Worm (Caenorhabditis elegans): ENCODE measurements around the gene Y49F6B.6.

- TF ChIP-seq ref-1 (GFP tag; conservative IDR thresholded peaks at IDR 0.05) (no peak), med-1 (GFP tag; optimal IDR thresholded peaks at IDR 0.05; ENCODE audit: insufficient read depth) (no peak), tab-1 (GFP tag; IDR thresholded peaks at IDR 0.05) (no peak), klf-2 (GFP tag; conservative IDR thresholded peaks at IDR 0.05) (no peak)
Observed at ce11 chrII:3440641-3440926, 32.3 kb upstream of the Y49F6B.6 start, which contains the start of gene C16C8.17.

Data from whole organism, midembryonic.